Worm (Caenorhabditis elegans): Measurements from ENCODE around the gene psmd-9.

The psmd-9 gene

DNA sequence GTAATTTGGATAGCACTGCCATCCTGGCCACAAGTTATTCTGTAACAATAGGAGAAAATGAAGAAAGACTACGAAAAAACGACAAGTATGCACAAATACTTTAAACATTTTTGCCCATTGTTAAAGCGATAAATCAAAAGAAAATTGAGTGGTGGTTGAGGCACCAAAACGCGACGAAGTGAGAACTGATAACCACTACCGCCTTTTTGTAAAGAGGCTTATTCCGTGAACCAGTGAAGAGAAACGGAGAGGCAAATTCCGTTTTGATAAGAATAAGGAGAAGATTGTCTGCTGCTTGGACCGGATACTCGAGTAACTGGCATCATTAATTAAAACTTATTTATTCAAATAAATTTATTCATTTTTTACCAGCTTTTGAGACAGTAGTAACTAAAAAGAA, 18.2 kb upstream of the psmd-9 start, which contains the start of gene pmp-1:
TSS of gene pmp-1 (minus strand) at position 39 of the 400 bp plus-strand sequence.
- no peak for TF ChIP-seq ztf-1 (GFP tag; conservative IDR thresholded peaks at IDR 0.05)
- TF ChIP-seq nhr-77 (tag; optimal IDR thresholded peaks at IDR 0.05): no peak
- TF ChIP-seq fos-1 (tag; optimal IDR thresholded peaks at IDR 0.05): peak; percentile 77

DNA sequence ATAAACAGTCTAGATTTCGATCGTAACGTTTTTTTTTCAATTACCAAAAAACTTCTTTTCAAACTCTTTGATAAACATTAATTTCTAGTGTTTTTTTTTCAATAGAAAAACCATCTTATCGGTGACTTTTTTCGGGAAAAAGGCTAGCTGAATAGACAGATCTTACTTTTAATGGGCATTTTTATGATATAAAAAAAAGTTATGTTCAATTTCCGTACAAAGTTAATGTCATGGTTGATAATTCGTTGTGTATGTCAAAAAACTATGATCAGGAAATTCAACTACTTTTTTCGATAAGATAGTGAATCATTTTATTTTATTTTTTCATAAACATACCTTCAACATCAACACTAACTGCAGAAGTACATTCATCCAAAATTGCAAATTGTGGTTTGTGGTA, 17.3 kb upstream of the psmd-9 start:
- no peak for TF ChIP-seq nhr-10 (tag; optimal IDR thresholded peaks at IDR 0.05)
- TF ChIP-seq fos-1 (tag; optimal IDR thresholded peaks at IDR 0.05): peak; percentile 24

- no peak for TF ChIP-seq nhr-77 (tag; optimal IDR thresholded peaks at IDR 0.05)
- no peak for TF ChIP-seq ZK546.5 (tag; optimal IDR thresholded peaks at IDR 0.05)
- TF ChIP-seq lsy-2 (tag; optimal IDR thresholded peaks at IDR 0.05): no peak
- TF ChIP-seq fos-1 (tag; optimal IDR thresholded peaks at IDR 0.05): peak; percentile 33
- no peak for TF ChIP-seq R02D3.7 (tag; optimal IDR thresholded peaks at IDR 0.05)
- peak; percentile 5 for TF ChIP-seq nhr-129 (tag; optimal IDR thresholded peaks at IDR 0.05)
- TF ChIP-seq mbf-1 (tag; optimal IDR thresholded peaks at IDR 0.05): no peak
Measured at ce11 chrII:6887319-6888005, 14.4 kb upstream of the psmd-9 start, which contains the start of gene pmp-2. TSS of gene pmp-2 (minus strand) at chrII:6887805.

- TF ChIP-seq lin-13 (GFP tag; optimal IDR thresholded peaks at IDR 0.05): peak; percentile 68
- TF ChIP-seq nhr-25 (tag; optimal IDR thresholded peaks at IDR 0.05): peak; percentile 25
- no peak for TF ChIP-seq R02D3.7 (tag; optimal IDR thresholded peaks at IDR 0.05)
- TF ChIP-seq sem-4 (tag; optimal IDR thresholded peaks at IDR 0.05): peak; percentile 32
- TF ChIP-seq nhr-129 (tag; optimal IDR thresholded peaks at IDR 0.05): peak; percentile 36
- no peak for TF ChIP-seq lin-39 (tag; optimal IDR thresholded peaks at IDR 0.05)
- TF ChIP-seq mab-5 (tag; optimal IDR thresholded peaks at IDR 0.05): peak; percentile 3
- TF ChIP-seq ama-1 (optimal IDR thresholded peaks at IDR 0.05): peak; percentile 63
- peak; percentile 46 for TF ChIP-seq nhr-6 (tag; optimal IDR thresholded peaks at IDR 0.05)
- TF ChIP-seq F13H6.1 (tag; optimal IDR thresholded peaks at IDR 0.05): peak; percentile 35
- TF ChIP-seq crh-2 (tag; optimal IDR thresholded peaks at IDR 0.05): peak; percentile 79
- TF ChIP-seq ztf-4 (tag; optimal IDR thresholded peaks at IDR 0.05): peak; percentile 89
- peak; percentile 42 for TF ChIP-seq Y55F3AM.14 (GFP tag; optimal IDR thresholded peaks at IDR 0.05)
- no peak for TF ChIP-seq nhr-10 (tag; optimal IDR thresholded peaks at IDR 0.05)
- peak; percentile 62 for TF ChIP-seq gmeb-1 (tag; optimal IDR thresholded peaks at IDR 0.05)
- TF ChIP-seq nhr-21 (tag; optimal IDR thresholded peaks at IDR 0.05): no peak
- TF ChIP-seq sma-3 (GFP tag; optimal IDR thresholded peaks at IDR 0.05): peak; percentile 36
- TF ChIP-seq sma-9 (GFP tag; optimal IDR thresholded peaks at IDR 0.05): peak; percentile 49
- TF ChIP-seq sma-9 (tag; optimal IDR thresholded peaks at IDR 0.05): no peak
- TF ChIP-seq C34F6.9 (tag; optimal IDR thresholded peaks at IDR 0.05): peak; percentile 16
- TF ChIP-seq ztf-11 (tag; optimal IDR thresholded peaks at IDR 0.05): no peak
- TF ChIP-seq unc-55 (GFP tag; optimal IDR thresholded peaks at IDR 0.05): peak; percentile 18
- no peak for TF ChIP-seq lin-11 (tag; optimal IDR thresholded peaks at IDR 0.05)
- TF ChIP-seq lsy-2 (tag; optimal IDR thresholded peaks at IDR 0.05): peak in 1 of 2 experiments; percentile 74
Measured at ce11 chrII:6888211-6888610, 13.7 kb upstream of the psmd-9 start.

ce11 chrII:6888661-6889579, 13.0 kb upstream of the psmd-9 start:
- TF ChIP-seq sem-4 (tag; optimal IDR thresholded peaks at IDR 0.05) (no peak), ama-1 (optimal IDR thresholded peaks at IDR 0.05) (peak; percentile 81), unc-55 (GFP tag; optimal IDR thresholded peaks at IDR 0.05) (no peak), R02D3.7 (tag; optimal IDR thresholded peaks at IDR 0.05) (no peak), zag-1 (tag; optimal IDR thresholded peaks at IDR 0.05) (no peak), ceh-16 (tag; optimal IDR thresholded peaks at IDR 0.05) (peak; percentile 3)

Measured in whole organism, L2 larva.